Worm (Caenorhabditis elegans) whole organism, late embryonic: ENCODE results near the gene ZC190.10.

Experiments used
- F13H6.1 ChIP-seq: sonication (generic microtip); optimal IDR thresholded peaks from 2 replicates; lab custom pipeline; 2016; ENCODE audit warnings: missing genetic modification characterization, missing compliant biosample characterization
- ceh-18 ChIP-seq: sonication (generic microtip); optimal IDR thresholded peaks from 2 replicates; lab custom pipeline; 2016; ENCODE audit warnings: missing genetic modification characterization, missing compliant biosample characterization
- ceh-19 ChIP-seq: fragments of 200-800 bp; sonication (Bioruptor generic); optimal IDR thresholded peaks from 2 replicates; lab custom pipeline; 2018; ENCODE audit warnings: mild to moderate bottlenecking, missing genetic modification characterization, missing compliant biosample characterization
- ceh-45 ChIP-seq: fragments of 200-800 bp; sonication (Bioruptor generic); IDR thresholded peaks from 2 replicates; pipeline ENCODE4 v1.3.6; 2022; ENCODE audit warnings: missing genetic modification reagents, missing genetic modification characterization, missing compliant biosample characterization
- ceh-48 ChIP-seq: sonication (generic microtip); optimal IDR thresholded peaks from 2 replicates; lab custom pipeline; 2016; ENCODE audit warnings: missing genetic modification characterization, inconsistent platforms, missing compliant biosample characterization
- ceh-9 ChIP-seq: sonication (generic microtip); optimal IDR thresholded peaks from 2 replicates; lab custom pipeline; 2016; ENCODE audit warnings: mild to moderate bottlenecking, missing genetic modification characterization, inconsistent platforms, missing compliant biosample characterization
- elt-2 ChIP-seq: sonication (generic microtip); optimal IDR thresholded peaks from 2 replicates; lab custom pipeline; 2016; ENCODE audit warnings: missing genetic modification reagents, missing genetic modification characterization, missing compliant biosample characterization
- fax-1 ChIP-seq: sonication (generic microtip); optimal IDR thresholded peaks from 2 replicates; lab custom pipeline; 2016; ENCODE audit warnings: missing genotype, missing genetic modification characterization, missing compliant biosample characterization
- hlh-30 ChIP-seq: sonication (generic microtip); optimal IDR thresholded peaks from 2 replicates; lab custom pipeline; 2017; ENCODE audit warnings: antibody characterized with exemption, missing genetic modification characterization, missing compliant biosample characterization; ENCODE audit not compliant: insufficient read depth
- hlh-8 ChIP-seq: sonication (generic microtip); optimal IDR thresholded peaks from 2 replicates; lab custom pipeline; 2016; ENCODE audit warnings: missing genotype, missing genetic modification characterization, missing compliant biosample characterization
- lin-11 ChIP-seq: fragments of 200-800 bp; sonication (Bioruptor generic); optimal IDR thresholded peaks from 2 replicates; lab custom pipeline; 2018; ENCODE audit warnings: mild to moderate bottlenecking, missing genetic modification characterization, missing compliant biosample characterization
- mec-3 ChIP-seq: sonication (generic microtip); optimal IDR thresholded peaks from 2 replicates; lab custom pipeline; 2016; ENCODE audit warnings: borderline replicate concordance, missing genetic modification characterization, missing compliant biosample characterization
- nhr-232 ChIP-seq: sonication (generic microtip); optimal IDR thresholded peaks from 2 replicates; lab custom pipeline; 2016; ENCODE audit warnings: missing genetic modification characterization, missing compliant biosample characterization
- odd-2 ChIP-seq: sonication (generic microtip); optimal IDR thresholded peaks from 2 replicates; lab custom pipeline; 2017; ENCODE audit warnings: antibody characterized with exemption, mild to moderate bottlenecking, missing genetic modification characterization, missing compliant biosample characterization
- pag-3 ChIP-seq: sonication (generic microtip); optimal IDR thresholded peaks from 2 replicates; lab custom pipeline; 2016; ENCODE audit warnings: missing compliant biosample characterization, missing genetic modification characterization, borderline replicate concordance
- pax-1 ChIP-seq: fragments of 150-350 bp; optimal IDR thresholded peaks from 2 replicates; lab custom pipeline; 2014; ENCODE audit warnings: missing biosample characterization, missing genetic modification characterization
- sox-2 ChIP-seq: fragments of 200-800 bp; sonication (Bioruptor generic); IDR thresholded peaks from 2 replicates; pipeline ENCODE4 v1.3.6; 2022; ENCODE audit warnings: missing genetic modification reagents, missing genetic modification characterization, missing compliant biosample characterization
- sox-4 ChIP-seq: sonication (generic microtip); optimal IDR thresholded peaks from 2 replicates; lab custom pipeline; 2017; ENCODE audit warnings: mild to moderate bottlenecking, missing genetic modification characterization, inconsistent platforms, missing compliant biosample characterization
- syd-9 ChIP-seq: sonication (generic microtip); optimal IDR thresholded peaks from 2 replicates; lab custom pipeline; 2016; ENCODE audit warnings: mild to moderate bottlenecking, missing genetic modification characterization, moderate library complexity, missing compliant biosample characterization
- tbx-7 ChIP-seq: sonication (generic microtip); optimal IDR thresholded peaks from 2 replicates; lab custom pipeline; 2016; ENCODE audit warnings: missing genotype, missing genetic modification characterization, missing compliant biosample characterization
- unc-55 ChIP-seq: sonication (generic microtip); optimal IDR thresholded peaks from 2 replicates; lab custom pipeline; 2017; ENCODE audit warnings: missing biosample characterization, missing genetic modification reagents, missing genetic modification characterization

The ZC190.10 gene

ce11 chrV:8648251-8648650 lies 47.9 kb downstream of the ZC190.10 start:
- TF ChIP-seq ceh-9 (tag; lab: Kevin White, UChicago) (no peak), syd-9 (tag; lab: Kevin White, UChicago) (no peak), sox-2 (GFP tag; lab: Robert Waterston, UW) (no peak), lin-11 (no peak), elt-2 (tag; lab: Kevin White, UChicago) (peak; percentile 81)

ce11 chrV:8643093-8643492 lies 53.0 kb downstream of the ZC190.10 start, which contains the start of gene asp-13:
Gene asp-13, minus strand, starts transcription at chrV:8643193.
- TF ChIP-seq tbx-7 (tag; lab: Kevin White, UChicago) (no peak), ceh-18 (no peak), pax-1 (no peak), ceh-9 (tag; lab: Kevin White, UChicago) (no peak), nhr-232 (tag; lab: Kevin White, UChicago) (no peak), fax-1 (tag; lab: Kevin White, UChicago) (no peak), unc-55 (GFP tag; lab: Kevin White, UChicago) (no peak), ceh-19 (GFP tag; lab: Kevin White, UChicago) (no peak), mec-3 (tag; lab: Kevin White, UChicago) (no peak), F13H6.1 (tag; lab: Kevin White, UChicago) (no peak), hlh-8 (tag; lab: Kevin White, UChicago) (no peak), ceh-48 (no peak), odd-2 (tag; lab: Kevin White, UChicago) (no peak), pag-3 (tag; lab: Kevin White, UChicago) (no peak), hlh-30 (no peak), sox-4 (no peak), ceh-45 (GFP tag; lab: Robert Waterston, UW) (no peak)
